Worm (Caenorhabditis elegans) whole organism, young adult: ENCODE measurements around the gene sre-1.

Experiments used
- cebp-2 ChIP-seq: fragments of 200-800 bp; sonication (Bioruptor generic); IDR thresholded peaks from 2 replicates; pipeline ENCODE4 v1.3.6; 2022; ENCODE audit warnings: missing genetic modification characterization, missing compliant biosample characterization
- dpl-1 ChIP-seq: fragments of 150-350 bp; optimal IDR thresholded peaks from 2 replicates; lab custom pipeline; 2014; ENCODE audit warnings: missing biosample characterization, missing genetic modification reagents, missing genetic modification characterization
- efl-1 ChIP-seq: fragments of 150-350 bp; optimal IDR thresholded peaks from 2 replicates; lab custom pipeline; 2014; ENCODE audit warnings: missing biosample characterization, missing genetic modification reagents, missing genetic modification characterization
- nhr-90 ChIP-seq: sonication (generic microtip); optimal IDR thresholded peaks from 2 replicates; lab custom pipeline; 2016; ENCODE audit warnings: missing genotype, mild to moderate bottlenecking, missing genetic modification characterization, missing compliant biosample characterization

DNA sequence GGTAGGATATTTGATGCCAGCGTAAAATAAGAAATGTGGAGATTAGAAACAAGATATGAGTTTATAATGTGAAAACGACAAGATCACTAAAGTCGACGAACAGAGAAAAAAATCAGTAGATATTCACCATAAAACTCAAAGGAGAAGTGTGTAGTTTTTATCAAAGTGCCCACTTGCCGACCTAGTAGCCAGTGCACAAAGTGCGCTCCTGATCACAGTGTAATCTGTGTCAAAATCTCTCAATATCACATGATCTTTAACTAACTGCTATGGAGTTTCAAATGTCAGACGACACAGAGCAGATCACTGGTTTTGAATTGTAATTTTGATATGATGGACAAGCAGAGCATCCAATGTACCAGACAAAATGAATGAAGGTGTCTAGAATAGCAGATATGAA is 11.0 kb downstream of the sre-1 start:
- no peak for TF ChIP-seq efl-1 (GFP tag; lab: Kevin White, UChicago)
- TF ChIP-seq dpl-1 (GFP tag; lab: Kevin White, UChicago), result no peak
- no peak for TF ChIP-seq nhr-90 (tag; lab: Kevin White, UChicago)
- TF ChIP-seq cebp-2 (GFP tag; lab: Robert Waterston, UW), result no peak
